Fruit fly (Drosophila melanogaster) S2 (cell line): ENCODE data around the gene CG11693.
A peak's percentile ranks its signal among the peaks of the same experiment; 100 is the strongest.

ENCODE experiments used
- CG8478 ChIP-seq: fragments of >200 bp; optimal IDR thresholded peaks from 2 replicates; lab custom pipeline; 2018
- CTCF ChIP-seq, 2 experiments: fragments of >200 bp; optimal IDR thresholded peaks; 2 replicates each; lab custom pipeline; 2018

CG11693 gene

DNA sequence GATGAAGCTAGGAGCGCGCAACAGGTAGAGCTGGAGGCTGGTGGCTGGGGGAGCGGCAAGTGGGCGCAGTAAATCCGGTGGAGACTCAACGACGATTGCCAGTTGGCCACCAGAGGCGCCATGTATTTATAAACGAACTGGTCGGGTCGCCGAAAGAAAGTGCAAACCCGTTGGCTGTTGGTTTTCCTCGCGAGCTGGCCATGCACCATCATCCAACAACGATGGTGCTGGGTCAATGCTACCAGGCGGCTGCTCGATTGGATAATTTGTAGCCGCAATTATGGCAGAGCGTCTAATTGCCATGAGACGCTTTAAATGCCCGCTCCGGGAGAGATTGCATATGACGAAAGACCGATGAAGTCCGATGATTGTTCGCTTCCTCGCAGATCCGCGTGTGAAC, at the start of gene CG11693:
Gene CG11693, minus strand, starts transcription at position 101 of the 400 bp plus-strand sequence.
- TF ChIP-seq CG8478 (lab: Kevin White, UChicago): no peak
- no peak for TF ChIP-seq CTCF (optimal IDR thresholded peaks at IDR 0.05; lab: Kevin White, UChicago)

DNA sequence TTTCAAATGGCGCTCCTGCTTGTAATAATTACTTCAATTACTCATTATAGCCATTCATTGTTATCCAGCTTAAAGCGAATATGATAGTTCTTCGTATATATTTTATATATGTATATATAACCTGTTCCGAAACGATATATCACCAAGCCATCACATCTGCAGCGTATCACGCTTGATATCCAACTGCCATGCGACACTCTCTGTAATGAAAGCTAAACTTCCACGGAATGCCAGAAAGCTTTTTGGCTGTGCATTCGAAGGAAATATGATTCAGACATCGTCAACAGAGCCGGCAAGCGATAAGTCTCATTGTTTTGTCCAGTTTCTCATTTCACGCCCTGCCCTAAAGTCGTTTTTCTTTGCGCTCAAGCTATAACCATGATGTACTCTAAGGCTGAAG, 47.4 kb upstream of the CG11693 start:
- TF ChIP-seq CTCF (optimal IDR thresholded peaks at IDR 0.05; lab: Kevin White, UChicago) (no peak), CG8478 (lab: Kevin White, UChicago) (no peak)

DNA sequence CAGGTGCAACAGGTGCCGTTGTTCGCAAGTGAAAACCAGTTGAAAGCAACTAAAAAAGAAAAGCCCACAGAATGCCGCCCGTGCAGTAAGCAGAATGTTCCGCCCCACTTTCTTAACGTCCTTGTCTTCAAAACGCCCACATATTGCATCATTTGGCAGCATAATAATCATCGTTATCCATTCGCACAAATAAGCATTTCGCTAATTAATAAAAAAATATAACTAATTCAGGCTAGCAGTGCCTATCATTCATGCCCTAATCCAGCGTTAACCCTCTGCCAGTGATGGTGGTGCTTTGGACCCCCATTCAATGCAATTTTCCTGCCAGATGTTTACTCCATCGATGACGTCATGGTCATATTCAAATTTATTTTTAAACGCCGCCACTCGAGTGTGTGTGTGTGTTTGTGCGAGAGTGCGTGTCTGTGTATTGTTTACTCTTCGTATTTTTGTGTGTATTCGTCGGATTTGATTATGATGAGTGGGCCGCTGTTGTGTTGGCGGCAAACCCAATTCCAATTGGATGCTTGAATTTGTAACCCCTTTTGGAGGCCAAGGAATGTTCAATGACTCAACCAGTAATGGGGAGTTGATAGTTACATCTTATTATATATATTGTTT, 46.9 kb upstream of the CG11693 start:
- no peak for TF ChIP-seq CTCF (optimal IDR thresholded peaks at IDR 0.05; lab: Kevin White, UChicago)
- no peak for TF ChIP-seq CG8478 (lab: Kevin White, UChicago)

DNA sequence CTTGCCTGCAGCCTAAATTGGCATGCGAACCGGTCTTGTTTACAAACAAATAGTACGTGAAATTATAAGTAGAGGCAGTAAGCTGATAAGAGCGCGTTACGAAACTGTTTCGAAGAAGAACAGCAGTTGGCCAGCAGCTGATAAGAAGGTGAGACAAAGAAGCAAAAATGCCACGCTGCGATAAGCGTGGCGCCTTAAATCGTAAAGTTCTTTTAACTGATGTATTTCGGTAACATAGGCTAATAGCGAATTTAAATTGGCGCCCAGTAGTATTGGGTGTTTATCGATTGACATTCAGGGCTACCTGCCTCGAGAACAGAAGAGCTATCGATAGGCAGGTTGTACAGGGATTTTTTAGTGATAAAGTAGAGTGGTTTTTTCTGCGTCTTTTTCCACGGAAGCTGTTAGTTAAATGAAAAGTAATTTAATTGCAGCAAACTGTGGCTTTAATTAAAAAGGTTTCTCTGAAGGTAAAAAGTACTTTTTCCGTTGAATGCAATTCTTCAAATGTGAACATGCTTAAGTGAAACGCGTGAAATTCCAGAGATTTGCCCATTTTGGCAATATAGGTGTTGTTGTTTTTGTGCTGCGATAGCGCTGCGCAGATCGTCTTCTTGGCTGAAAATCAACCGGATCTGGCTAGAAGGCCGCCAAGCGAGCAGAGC, 46.2 kb upstream of the CG11693 start, which contains the start of gene stck:
Gene stck, plus strand, starts transcription at position 353 of the 665 bp plus-strand sequence.
- TF ChIP-seq CTCF (optimal IDR thresholded peaks at IDR 0.05; lab: Kevin White, UChicago) (peak in 1 of 2 experiments; percentile 25), CG8478 (lab: Kevin White, UChicago) (no peak)

DNA sequence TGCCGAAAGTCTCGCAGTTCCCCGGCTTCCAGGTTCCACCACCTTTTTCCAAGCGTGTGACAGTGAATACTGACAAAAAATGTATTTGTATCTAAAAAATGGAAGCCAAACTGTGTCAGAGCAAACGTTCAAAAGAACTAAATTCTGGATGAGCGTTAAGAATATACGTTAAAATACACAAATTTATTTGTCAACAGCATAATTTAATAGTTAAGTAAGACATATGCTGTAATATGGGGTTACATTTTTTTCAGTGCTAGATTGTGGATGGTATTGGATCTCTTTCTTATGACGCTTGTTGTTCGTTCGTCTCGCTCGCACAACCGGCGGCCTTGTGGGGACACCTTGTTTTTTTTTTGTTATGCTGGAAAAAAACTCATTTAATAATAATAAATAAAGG, 45.0 kb upstream of the CG11693 start:
- no peak for TF ChIP-seq CTCF (optimal IDR thresholded peaks at IDR 0.05; lab: Kevin White, UChicago)
- TF ChIP-seq CG8478 (lab: Kevin White, UChicago): no peak

DNA sequence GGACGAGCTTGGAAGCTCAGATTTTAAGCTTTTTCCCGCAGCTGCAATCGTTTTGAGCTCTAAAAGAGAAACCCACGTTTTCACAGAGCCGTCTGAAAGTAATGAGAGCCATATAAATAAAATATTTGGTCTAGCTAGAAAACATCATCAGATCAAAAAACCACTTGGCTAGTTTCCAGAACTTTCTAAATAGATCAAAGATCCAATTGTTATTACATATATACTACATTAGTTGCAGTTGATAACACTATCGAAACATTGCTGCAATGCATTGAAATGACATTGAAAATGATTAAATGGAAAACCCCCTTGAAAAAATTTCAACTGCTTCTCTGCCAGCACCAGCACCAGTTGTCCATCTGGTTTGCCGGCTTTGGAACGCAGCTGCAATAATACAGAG, 44.4 kb upstream of the CG11693 start:
- no peak for TF ChIP-seq CG8478 (lab: Kevin White, UChicago)
- TF ChIP-seq CTCF (optimal IDR thresholded peaks at IDR 0.05; lab: Kevin White, UChicago): no peak

DNA sequence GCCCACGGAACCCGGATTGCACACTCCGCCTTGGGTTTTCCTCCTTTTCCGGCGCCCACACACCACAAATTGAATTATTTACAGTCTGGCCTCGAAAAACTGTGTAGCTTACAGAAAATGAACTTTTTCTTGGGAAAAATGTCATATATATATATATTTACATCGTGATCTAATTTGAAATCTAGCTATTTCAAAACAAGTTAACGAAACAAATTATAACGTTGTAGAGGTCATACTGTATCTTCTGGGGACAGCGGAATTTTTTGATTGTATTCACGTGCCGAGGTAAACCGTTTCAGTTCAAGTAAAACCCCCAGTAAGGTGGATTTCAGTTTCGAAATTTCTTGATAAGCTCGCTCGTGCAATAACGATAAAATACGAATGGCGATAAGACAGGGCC, 43.9 kb upstream of the CG11693 start:
- TF ChIP-seq CG8478 (lab: Kevin White, UChicago) (no peak), CTCF (optimal IDR thresholded peaks at IDR 0.05; lab: Kevin White, UChicago) (no peak)

DNA sequence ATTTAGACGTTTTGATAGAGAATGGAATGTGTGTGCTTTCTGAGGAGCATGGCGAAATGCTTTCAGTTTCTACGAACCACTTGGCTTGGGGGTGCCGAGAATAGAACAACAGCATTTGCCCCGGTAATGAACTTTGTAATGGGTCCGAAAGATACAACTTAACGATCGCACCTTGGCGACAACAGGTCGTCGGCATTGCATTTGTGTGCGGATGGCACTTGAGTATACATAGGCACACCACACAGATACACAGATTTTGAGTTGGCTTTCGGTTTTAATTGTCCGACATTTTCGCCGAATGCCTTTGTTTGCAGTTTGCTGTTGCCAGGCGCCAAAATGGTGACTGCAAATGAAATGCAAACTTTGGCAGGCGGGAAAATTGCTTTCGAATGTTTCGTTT, 43.4 kb upstream of the CG11693 start:
- TF ChIP-seq CG8478 (lab: Kevin White, UChicago) (no peak), CTCF (optimal IDR thresholded peaks at IDR 0.05; lab: Kevin White, UChicago) (no peak)

DNA sequence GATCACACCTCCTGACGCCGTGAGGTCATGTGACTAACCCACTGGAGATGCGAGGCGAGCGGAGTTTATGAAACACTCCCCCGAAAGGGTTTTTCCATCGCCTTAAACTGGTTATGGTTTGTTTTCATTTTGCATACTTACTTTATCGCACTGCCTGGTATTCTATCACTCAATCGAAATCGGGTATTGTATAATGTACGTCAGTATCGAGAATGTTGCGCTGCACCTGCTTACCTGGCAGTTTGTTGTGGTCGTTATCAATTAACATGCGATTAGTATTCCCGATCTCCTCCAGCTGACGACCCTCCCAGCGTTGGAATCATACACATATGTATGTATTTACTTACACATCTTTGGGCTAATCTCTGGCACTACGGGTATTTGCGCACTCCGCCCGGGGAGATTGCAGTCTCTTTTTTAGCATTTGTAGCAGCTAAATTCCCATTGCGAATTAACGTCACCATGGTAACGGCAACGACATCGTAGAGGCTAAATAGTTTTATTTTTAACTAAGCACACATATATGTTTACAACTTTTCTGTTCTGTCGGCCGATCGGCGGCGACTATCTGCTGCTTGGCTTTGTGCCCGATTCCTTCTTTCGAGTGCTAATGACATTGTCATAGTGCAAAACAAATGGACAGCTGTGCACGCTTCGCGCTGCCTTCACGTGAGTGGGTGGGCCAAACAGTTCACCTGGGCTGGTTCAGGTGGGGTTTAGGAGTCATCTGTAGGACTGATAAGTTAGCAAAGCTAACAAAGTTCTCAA, 42.6 kb upstream of the CG11693 start:
- no peak for TF ChIP-seq CTCF (optimal IDR thresholded peaks at IDR 0.05; lab: Kevin White, UChicago)
- TF ChIP-seq CG8478 (lab: Kevin White, UChicago): no peak

DNA sequence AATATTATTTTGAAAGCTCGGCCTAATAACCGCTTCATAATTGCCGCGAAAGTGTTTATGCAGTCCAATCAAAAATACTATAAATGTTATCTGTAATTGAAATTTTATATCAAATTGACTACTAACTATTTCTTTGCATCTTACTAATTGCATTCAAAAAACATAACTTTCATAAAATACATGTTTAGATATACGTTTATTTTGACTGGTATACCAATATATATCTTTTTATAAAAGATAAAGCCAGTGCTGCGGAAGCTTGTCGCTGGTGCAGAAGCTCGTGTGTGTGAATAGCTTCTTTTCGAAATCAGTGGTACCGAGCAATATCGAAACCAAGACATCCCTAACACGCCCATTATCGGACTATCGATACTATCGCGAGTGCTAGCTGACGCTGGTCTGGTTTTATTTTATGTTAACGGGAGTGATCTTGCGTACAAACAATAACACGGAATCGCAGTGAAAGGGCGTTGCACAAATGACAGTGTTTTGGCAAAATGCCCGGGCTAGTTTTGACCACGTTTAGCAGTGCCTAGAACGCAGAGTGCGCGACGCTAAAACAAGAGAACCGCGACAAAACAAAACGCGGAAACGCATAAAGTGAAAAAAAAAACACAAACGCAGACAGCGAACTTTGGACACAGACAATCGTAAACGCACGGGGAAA, 39.0 kb upstream of the CG11693 start, which contains the start of gene Atg13:
Gene Atg13, plus strand, starts transcription at position 367 of the 667 bp plus-strand sequence.
- no peak for TF ChIP-seq CTCF (optimal IDR thresholded peaks at IDR 0.05; lab: Kevin White, UChicago)
- TF ChIP-seq CG8478 (lab: Kevin White, UChicago): no peak

DNA sequence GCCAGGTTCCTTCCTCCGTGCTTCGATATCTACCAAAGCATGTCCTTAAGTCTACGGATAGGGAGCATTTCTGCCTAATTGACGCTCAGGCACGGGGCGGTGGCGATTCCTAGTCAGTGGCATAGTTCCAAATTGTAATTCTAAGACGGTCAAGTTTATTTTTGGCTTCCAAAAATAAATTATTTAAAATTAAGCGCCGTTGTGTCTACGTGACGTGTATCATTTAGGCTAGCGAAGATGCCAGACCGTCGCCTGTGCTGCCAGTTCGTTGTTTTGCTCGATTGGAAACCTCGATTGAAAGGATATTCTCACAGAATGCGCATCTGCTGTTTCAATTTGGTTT, 38.5 kb upstream of the CG11693 start:
- TF ChIP-seq CG8478 (lab: Kevin White, UChicago): no peak
- no peak for TF ChIP-seq CTCF (optimal IDR thresholded peaks at IDR 0.05; lab: Kevin White, UChicago)

DNA sequence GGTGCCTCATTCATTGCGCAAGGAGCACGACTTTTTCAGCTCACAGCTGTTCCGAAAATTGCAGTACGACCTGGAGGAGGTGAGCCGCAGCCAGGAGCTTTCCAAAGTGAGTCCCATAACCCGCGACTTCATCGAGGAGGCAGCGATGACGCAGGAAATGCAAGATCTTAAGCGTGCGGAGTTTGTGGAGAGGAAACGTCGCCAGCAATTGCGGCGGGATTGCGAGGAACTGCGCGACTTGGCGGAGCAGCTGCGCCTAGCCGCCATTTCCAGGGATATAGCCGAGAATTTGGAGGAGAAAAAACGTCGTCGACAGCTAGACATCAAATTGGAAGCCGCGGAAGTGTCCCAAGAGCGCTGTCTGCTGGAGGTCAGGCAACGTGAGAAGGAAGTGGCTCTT, 37.3 kb upstream of the CG11693 start:
- TF ChIP-seq CTCF (optimal IDR thresholded peaks at IDR 0.05; lab: Kevin White, UChicago): no peak
- TF ChIP-seq CG8478 (lab: Kevin White, UChicago): no peak

DNA sequence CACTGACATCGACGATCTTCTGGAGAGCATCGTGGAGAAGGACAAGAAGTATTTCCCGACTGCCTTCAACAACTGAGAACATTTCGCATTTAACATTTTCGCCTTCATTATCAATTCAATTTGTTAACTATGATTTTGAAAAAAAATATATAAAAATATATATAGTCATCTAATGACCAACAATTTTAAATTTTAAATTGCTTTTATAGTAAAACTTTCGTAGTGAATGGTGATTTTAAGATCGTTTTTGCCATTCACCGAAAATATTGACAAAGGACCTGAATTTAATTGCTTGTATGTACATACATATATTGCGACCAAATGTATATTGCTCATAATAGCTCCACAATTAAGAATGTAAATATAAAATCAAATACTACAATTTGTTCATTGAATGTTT, 36.7 kb upstream of the CG11693 start, which contains the start of gene CG7352:
Gene CG7352, plus strand, starts transcription at position 301 of the 400 bp plus-strand sequence.
- TF ChIP-seq CTCF (optimal IDR thresholded peaks at IDR 0.05; lab: Kevin White, UChicago): no peak

DNA sequence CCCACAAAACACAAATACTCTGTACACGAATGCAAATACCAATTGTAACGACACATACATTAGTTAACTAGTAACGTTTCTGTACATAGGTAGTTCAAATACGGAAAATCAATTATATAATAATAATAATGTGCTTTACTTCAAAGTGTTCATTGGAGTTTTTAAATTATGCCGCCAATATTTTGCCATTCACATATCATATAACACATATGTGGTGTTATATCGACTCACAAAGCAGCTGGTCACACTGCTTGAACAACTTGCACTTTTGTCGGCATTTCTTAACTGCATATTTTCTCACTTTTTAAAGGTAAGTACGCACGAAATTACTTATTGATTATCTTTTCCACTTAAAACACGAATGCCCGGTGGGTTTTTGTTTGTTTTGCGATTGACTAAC, 33.6 kb upstream of the CG11693 start, which contains the start of gene DppIII:
Gene DppIII, plus strand, starts transcription at position 227 of the 400 bp plus-strand sequence.
- TF ChIP-seq CG8478 (lab: Kevin White, UChicago) (no peak), CTCF (optimal IDR thresholded peaks at IDR 0.05; lab: Kevin White, UChicago) (no peak)
